Worm (Caenorhabditis elegans) whole organism, midembryonic: Measurements from ENCODE around the gene str-220.

Experiments used
- cog-1 ChIP-seq: sonication (generic microtip); optimal IDR thresholded peaks from 2 replicates; lab custom pipeline; 2016; ENCODE audit warnings: missing genetic modification characterization, missing compliant biosample characterization
- flt-1 ChIP-seq: fragments of 200-800 bp; sonication (Bioruptor generic); IDR thresholded peaks from 2 replicates; pipeline ENCODE4 v1.3.6; 2022; ENCODE audit warnings: missing genetic modification characterization, missing compliant biosample characterization
- klf-2 ChIP-seq: fragments of 200-800 bp; sonication (Bioruptor generic); conservative IDR thresholded peaks from 2 replicates; pipeline ENCODE4 v1.3.6; 2022; ENCODE audit warnings: missing genetic modification reagents, missing genetic modification characterization, missing compliant biosample characterization
- ref-1 ChIP-seq: fragments of 200-800 bp; sonication (Bioruptor generic); conservative IDR thresholded peaks from 2 replicates; pipeline ENCODE4 v1.3.6; 2022; ENCODE audit warnings: missing genetic modification reagents, missing genetic modification characterization, missing compliant biosample characterization
- ztf-23 ChIP-seq: fragments of 200-800 bp; sonication (Bioruptor generic); IDR thresholded peaks from 2 replicates; pipeline ENCODE4 v1.3.6; 2022; ENCODE audit warnings: missing genetic modification reagents, missing genetic modification characterization, missing compliant biosample characterization

DNA sequence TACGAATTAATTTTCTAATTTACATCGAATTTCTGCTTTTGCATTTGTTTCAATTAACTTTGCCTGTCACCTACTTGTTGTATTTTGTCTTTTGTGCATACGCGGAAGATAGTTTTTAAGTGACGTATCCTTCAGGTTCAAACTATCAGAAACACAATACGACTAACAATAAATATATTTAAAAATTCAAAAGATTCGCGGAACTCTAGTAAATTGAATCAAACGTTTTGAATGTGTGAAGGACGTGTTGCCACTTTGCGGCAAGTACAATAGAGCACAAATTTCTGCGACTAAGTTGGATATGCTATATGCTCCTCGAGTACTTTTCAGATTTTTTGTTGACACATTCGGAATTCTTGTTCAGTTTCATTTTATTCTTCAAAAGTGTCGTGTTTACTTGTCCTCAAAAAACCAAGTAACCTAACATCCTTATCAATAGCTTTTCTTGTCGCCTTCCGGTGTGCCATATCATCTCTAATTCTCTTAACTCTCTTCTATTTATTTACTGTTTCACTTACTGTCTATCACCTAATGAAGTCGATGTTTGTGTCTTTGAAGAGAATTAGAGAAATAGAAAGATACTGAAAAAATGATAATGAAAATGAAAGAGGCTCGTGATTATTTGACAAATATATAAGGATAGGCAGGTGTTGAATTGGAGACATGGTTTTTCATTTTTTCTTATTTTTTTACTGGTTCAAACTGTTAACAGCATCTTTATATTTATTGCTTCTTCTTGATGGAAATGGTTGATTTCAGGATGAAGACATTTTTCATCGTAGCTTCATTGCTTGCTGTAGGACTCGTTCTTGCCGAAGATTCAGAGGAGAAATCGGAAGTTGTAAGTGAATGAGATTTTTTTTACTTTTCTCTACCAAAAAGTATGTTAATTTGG lies 17.7 kb upstream of the str-220 start, which contains the start of gene srlf-7:
- no peak for TF ChIP-seq ref-1
- no peak for TF ChIP-seq cog-1 (tag; lab: Kevin White, UChicago)
- TF ChIP-seq ztf-23 (GFP tag; lab: Robert Waterston, UW): no peak
- no peak for TF ChIP-seq klf-2 (GFP tag; lab: Robert Waterston, UW)
- TF ChIP-seq flt-1 (GFP tag; lab: Robert Waterston, UW): no peak
